Fruit fly (Drosophila melanogaster) whole organism, pupa: ENCODE data around the gene CG9727.

Source experiments
- CG10348 ChIP-seq: fragments of 200-800 bp; sonication (Bioruptor generic); IDR thresholded peaks from 2 replicates; pipeline ENCODE4 v1.3.6; 2022; ENCODE audit warnings: missing biosample characterization, missing genetic modification characterization
- CG12605 ChIP-seq: fragments of 200-800 bp; sonication (Bioruptor generic); IDR thresholded peaks from 2 replicates; pipeline ENCODE4 v1.3.6; 2022; ENCODE audit warnings: missing biosample characterization, missing genetic modification characterization
- CG13204 ChIP-seq: fragments of 200-800 bp; sonication (Bioruptor generic); optimal IDR thresholded peaks from 2 replicates; lab custom pipeline; 2018; ENCODE audit warnings: missing biosample characterization, mild to moderate bottlenecking, missing genetic modification characterization, moderate library complexity
- CG14655 ChIP-seq: fragments of 200-800 bp; sonication (Bioruptor generic); optimal IDR thresholded peaks from 3 replicates; lab custom pipeline; 2017; ENCODE audit warnings: mild to moderate bottlenecking, missing biosample characterization, missing genetic modification reagents, missing genetic modification characterization
- CG15710 ChIP-seq: fragments of 200-800 bp; sonication (Bioruptor generic); optimal IDR thresholded peaks from 2 replicates; lab custom pipeline; 2018; ENCODE audit warnings: missing biosample characterization, mild to moderate bottlenecking, missing genetic modification characterization, moderate library complexity
- CG17806 ChIP-seq: fragments of 200-800 bp; sonication (Bioruptor generic); optimal IDR thresholded peaks from 2 replicates; lab custom pipeline; 2018; ENCODE audit warnings: missing biosample characterization, mild to moderate bottlenecking, missing genetic modification characterization, moderate library complexity
- CG32121 ChIP-seq: fragments of 200-800 bp; sonication (Bioruptor generic); IDR thresholded peaks from 2 replicates; pipeline ENCODE4 v1.3.6; 2022; ENCODE audit warnings: missing biosample characterization, missing genetic modification characterization
- CG34367 ChIP-seq: fragments of 200-800 bp; sonication (Bioruptor generic); optimal IDR thresholded peaks from 2 replicates; lab custom pipeline; 2018; ENCODE audit warnings: missing biosample characterization, mild to moderate bottlenecking, missing genetic modification characterization
- CG4496 ChIP-seq: fragments of 200-800 bp; sonication (Bioruptor generic); IDR thresholded peaks from 3 replicates; pipeline ENCODE4 v1.3.6; 2022; ENCODE audit warnings: missing biosample characterization, missing genetic modification characterization
- CG8159 ChIP-seq: fragments of 200-800 bp; sonication (Bioruptor generic); optimal IDR thresholded peaks from 3 replicates; lab custom pipeline; 2018; ENCODE audit warnings: missing biosample characterization, mild to moderate bottlenecking, missing genetic modification characterization, moderate library complexity
- CG8301 ChIP-seq: fragments of 200-800 bp; sonication (Bioruptor generic); optimal IDR thresholded peaks from 2 replicates; lab custom pipeline; 2018; ENCODE audit warnings: missing biosample characterization, mild to moderate bottlenecking, missing genetic modification characterization
- CG9948 ChIP-seq: fragments of 200-800 bp; sonication (Bioruptor generic); optimal IDR thresholded peaks from 2 replicates; lab custom pipeline; 2018; ENCODE audit warnings: missing biosample characterization, mild to moderate bottlenecking, missing genetic modification characterization, moderate library complexity
- D1 ChIP-seq: fragments of 200-800 bp; sonication (Bioruptor generic); optimal IDR thresholded peaks from 2 replicates; lab custom pipeline; 2018; ENCODE audit warnings: missing biosample characterization, mild to moderate bottlenecking, missing genetic modification characterization, moderate library complexity
- EcR ChIP-seq: fragments of 200-800 bp; sonication (Bioruptor generic); optimal IDR thresholded peaks from 3 replicates; lab custom pipeline; 2019; ENCODE audit warnings: missing biosample characterization, missing genetic modification characterization, mild to moderate bottlenecking, moderate library complexity, missing genetic modification reagents
- Ets98B ChIP-seq: fragments of 200-800 bp; sonication (Bioruptor generic); IDR thresholded peaks from 2 replicates; pipeline ENCODE4 v1.3.6; 2022; ENCODE audit warnings: missing biosample characterization, missing genetic modification characterization
- Pif1A ChIP-seq: fragments of 200-800 bp; sonication (Bioruptor generic); optimal IDR thresholded peaks from 3 replicates; lab custom pipeline; 2016; ENCODE audit warnings: missing biosample characterization, missing genetic modification characterization
- Pif1B ChIP-seq: fragments of 200-800 bp; sonication (Bioruptor generic); optimal IDR thresholded peaks from 3 replicates; lab custom pipeline; 2016; ENCODE audit warnings: missing biosample characterization, missing genetic modification characterization
- Snoo ChIP-seq: fragments of 200-800 bp; sonication (Bioruptor generic); optimal IDR thresholded peaks from 3 replicates; lab custom pipeline; 2017; ENCODE audit warnings: missing biosample characterization, mild to moderate bottlenecking, missing genetic modification characterization, inconsistent platforms
- fd96Ca ChIP-seq: fragments of 200-800 bp; sonication (Bioruptor generic); IDR thresholded peaks from 3 replicates; pipeline ENCODE4 v1.3.6; 2022; ENCODE audit warnings: missing biosample characterization, missing genetic modification characterization
- gl ChIP-seq: fragments of 200-800 bp; sonication (Bioruptor generic); optimal IDR thresholded peaks from 2 replicates; lab custom pipeline; 2018; ENCODE audit warnings: missing biosample characterization, mild to moderate bottlenecking, missing genetic modification characterization
- rn ChIP-seq: fragments of 200-800 bp; sonication (Bioruptor generic); IDR thresholded peaks from 2 replicates; pipeline ENCODE4 v1.3.6; 2022; ENCODE audit warnings: missing biosample characterization, missing genetic modification characterization

CG9727 gene

dm6 chr3R:6435761-6436318 is 20.6 kb downstream of the CG9727 start:
- TF ChIP-seq D1 (tag; lab: Kevin White, UChicago) (no peak), Pif1A (GFP tag; lab: Kevin White, UChicago) (no peak), CG32121 (GFP tag; lab: Robert Waterston, UW) (no peak), CG12605 (GFP tag; lab: Robert Waterston, UW) (no peak), CG34367 (tag; lab: Kevin White, UChicago) (no peak), CG13204 (GFP tag; lab: Kevin White, UChicago) (no peak), rn (GFP tag; lab: Robert Waterston, UW) (no peak)

dm6 chr3R:6435219-6435618 is 21.3 kb downstream of the CG9727 start:
- TF ChIP-seq CG17806 (tag; lab: Kevin White, UChicago): no peak
- TF ChIP-seq CG4496 (GFP tag; lab: Robert Waterston, UW): no peak
- no peak for TF ChIP-seq Snoo (tag; lab: Kevin White, UChicago)
- no peak for TF ChIP-seq Pif1B

DNA sequence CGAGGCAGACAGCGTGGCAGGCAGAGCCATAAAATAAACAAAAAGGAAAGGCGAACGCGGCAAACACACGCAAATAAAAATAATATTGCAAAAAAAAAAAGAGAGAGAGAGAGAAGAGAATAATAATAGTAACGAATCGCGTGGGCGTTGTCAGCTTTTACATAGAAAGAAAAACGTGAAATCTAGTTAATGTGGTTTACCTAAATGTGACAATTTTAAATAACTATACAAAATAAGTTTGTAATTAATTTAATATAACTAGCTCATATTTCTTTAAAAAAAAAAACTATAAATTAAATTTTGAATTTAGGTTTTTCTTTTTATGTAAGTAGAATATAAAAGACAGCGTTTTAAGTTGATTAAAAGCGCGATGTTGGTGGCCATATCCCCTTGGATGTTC is 22.6 kb downstream of the CG9727 start:
- TF ChIP-seq CG14655 (GFP tag; lab: Kevin White, UChicago): no peak
- no peak for TF ChIP-seq gl (tag; lab: Kevin White, UChicago)
- TF ChIP-seq CG8301 (tag; lab: Kevin White, UChicago): no peak
- TF ChIP-seq rn (GFP tag; lab: Robert Waterston, UW): no peak
- peak; percentile 27 for TF ChIP-seq CG8159
- TF ChIP-seq fd96Ca (GFP tag; lab: Robert Waterston, UW): no peak
- no peak for TF ChIP-seq CG34367 (tag; lab: Kevin White, UChicago)
- peak; percentile 42; the same call in 1 of the 2 replicates for TF ChIP-seq Ets98B (GFP tag; lab: Robert Waterston, UW)
- peak; percentile 16; the same call in 1 of the 2 replicates for TF ChIP-seq CG12605 (GFP tag; lab: Robert Waterston, UW)
- TF ChIP-seq EcR (GFP tag; lab: Kevin White, UChicago): no peak
- TF ChIP-seq CG9948: no peak
- 0 out of 3 replicates have a peak, but pooled peaks have one; percentile 41 for TF ChIP-seq CG4496 (GFP tag; lab: Robert Waterston, UW)
- peak; percentile 66; the same call in 1 of the 2 replicates for TF ChIP-seq CG32121 (GFP tag; lab: Robert Waterston, UW)
- TF ChIP-seq CG15710 (tag; lab: Kevin White, UChicago): no peak

dm6 chr3R:6432784-6433469 is 23.5 kb downstream of the CG9727 start:
- TF ChIP-seq fd96Ca (GFP tag; lab: Robert Waterston, UW): no peak
- TF ChIP-seq Snoo (tag; lab: Kevin White, UChicago): no peak
- TF ChIP-seq Pif1A (GFP tag; lab: Kevin White, UChicago): peak; percentile 24
- TF ChIP-seq Ets98B (GFP tag; lab: Robert Waterston, UW): no peak
- TF ChIP-seq CG13204 (GFP tag; lab: Kevin White, UChicago): no peak
- TF ChIP-seq gl (tag; lab: Kevin White, UChicago): no peak
- no peak for TF ChIP-seq CG34367 (tag; lab: Kevin White, UChicago)
- TF ChIP-seq CG17806 (tag; lab: Kevin White, UChicago): no peak
- TF ChIP-seq CG15710 (tag; lab: Kevin White, UChicago): no peak
- peak; percentile 23 for TF ChIP-seq EcR (GFP tag; lab: Kevin White, UChicago)

dm6 chr3R:6432321-6432720 is 24.2 kb downstream of the CG9727 start:
- TF ChIP-seq CG34367 (tag; lab: Kevin White, UChicago): no peak
- TF ChIP-seq CG8301 (tag; lab: Kevin White, UChicago): no peak
- no peak for TF ChIP-seq CG17806 (tag; lab: Kevin White, UChicago)
- TF ChIP-seq CG14655 (GFP tag; lab: Kevin White, UChicago): no peak
- TF ChIP-seq gl (tag; lab: Kevin White, UChicago): no peak
- TF ChIP-seq D1 (tag; lab: Kevin White, UChicago): no peak
- TF ChIP-seq Ets98B (GFP tag; lab: Robert Waterston, UW): no peak
- TF ChIP-seq CG13204 (GFP tag; lab: Kevin White, UChicago): no peak
- TF ChIP-seq CG4496 (GFP tag; lab: Robert Waterston, UW): no peak
- TF ChIP-seq CG15710 (tag; lab: Kevin White, UChicago): no peak
- TF ChIP-seq rn (GFP tag; lab: Robert Waterston, UW): no peak
- TF ChIP-seq Pif1B: no peak
- TF ChIP-seq EcR (GFP tag; lab: Kevin White, UChicago): no peak
- TF ChIP-seq, all 21 proteins: peak for 0

- TF ChIP-seq gl (tag; lab: Kevin White, UChicago) (no peak), Snoo (tag; lab: Kevin White, UChicago) (no peak), CG8301 (tag; lab: Kevin White, UChicago) (no peak), CG14655 (GFP tag; lab: Kevin White, UChicago) (no peak), CG9948 (no peak), CG12605 (GFP tag; lab: Robert Waterston, UW) (no peak), Ets98B (GFP tag; lab: Robert Waterston, UW) (peak; percentile 20; the same call in 1 of the 2 replicates), CG10348 (no peak), CG32121 (GFP tag; lab: Robert Waterston, UW) (no peak), CG13204 (GFP tag; lab: Kevin White, UChicago) (peak; percentile 34), CG34367 (tag; lab: Kevin White, UChicago) (no peak), rn (GFP tag; lab: Robert Waterston, UW) (no peak), D1 (tag; lab: Kevin White, UChicago) (no peak)
Measured at dm6 chr3R:6430206-6430605, 26.3 kb downstream of the CG9727 start.
